Worm (Caenorhabditis elegans) whole organism, L3 larva: ENCODE data around the gene C25F9.4.

Experiments used
- R02D3.7 ChIP-seq: fragments of 150-350 bp; optimal IDR thresholded peaks from 2 replicates; lab custom pipeline; 2014; ENCODE audit warnings: missing biosample characterization, missing genetic modification characterization
- ZK546.5 ChIP-seq: sonication (generic microtip); optimal IDR thresholded peaks from 2 replicates; lab custom pipeline; 2017; ENCODE audit warnings: missing biosample characterization, missing genetic modification characterization
- aly-2 ChIP-seq: fragments of 150-350 bp; optimal IDR thresholded peaks from 2 replicates; lab custom pipeline; 2014; ENCODE audit warnings: missing biosample characterization, missing genetic modification characterization
- ceh-16 ChIP-seq: sonication (generic microtip); optimal IDR thresholded peaks from 2 replicates; lab custom pipeline; 2017; ENCODE audit warnings: missing biosample characterization, missing genetic modification characterization
- ceh-9 ChIP-seq: sonication (generic microtip); optimal IDR thresholded peaks from 2 replicates; lab custom pipeline; 2018; ENCODE audit warnings: missing biosample characterization, missing genetic modification characterization
- daf-12 ChIP-seq: fragments of 150-350 bp; optimal IDR thresholded peaks from 2 replicates; lab custom pipeline; 2014; ENCODE audit warnings: missing biosample characterization, missing genetic modification reagents, missing genetic modification characterization
- egl-27 ChIP-seq: sonication (generic microtip); optimal IDR thresholded peaks from 4 replicates; lab custom pipeline; 2017; ENCODE audit warnings: missing biosample characterization, missing genetic modification reagents, missing genetic modification characterization
- elt-1 ChIP-seq: fragments of 150-350 bp; optimal IDR thresholded peaks from 2 replicates; lab custom pipeline; 2014; ENCODE audit warnings: missing biosample characterization, missing genetic modification characterization
- elt-2 ChIP-seq: sonication (generic microtip); optimal IDR thresholded peaks from 2 replicates; lab custom pipeline; 2016; ENCODE audit warnings: missing genetic modification reagents, mild to moderate bottlenecking, missing genetic modification characterization, missing compliant biosample characterization
- eor-1 ChIP-seq, 2 experiments: fragments of 150-350 bp; optimal IDR thresholded peaks; 2 replicates each; lab custom pipeline; 2014 to 2018; ENCODE audit warnings: missing biosample characterization in 2 of 2, missing genetic modification characterization in 2 of 2
- fos-1 ChIP-seq: fragments of 150-350 bp; optimal IDR thresholded peaks from 2 replicates; lab custom pipeline; 2014; ENCODE audit warnings: missing biosample characterization, missing genetic modification characterization
- jun-1 ChIP-seq: fragments of 150-350 bp; optimal IDR thresholded peaks from 2 replicates; lab custom pipeline; 2014; ENCODE audit warnings: missing biosample characterization, missing genetic modification reagents, missing genetic modification characterization
- lin-15B ChIP-seq: fragments of 150-350 bp; optimal IDR thresholded peaks from 2 replicates; lab custom pipeline; 2014; ENCODE audit warnings: missing biosample characterization, missing genetic modification characterization
- lin-39 ChIP-seq: fragments of 150-350 bp; optimal IDR thresholded peaks from 2 replicates; lab custom pipeline; 2018; ENCODE audit warnings: missing biosample characterization, missing genetic modification reagents, missing genetic modification characterization
- lsy-12 ChIP-seq: sonication (generic microtip); optimal IDR thresholded peaks from 2 replicates; lab custom pipeline; 2016; ENCODE audit warnings: mild to moderate bottlenecking, missing genetic modification characterization, missing compliant biosample characterization
- mdl-1 ChIP-seq: fragments of 150-350 bp; optimal IDR thresholded peaks from 2 replicates; lab custom pipeline; 2014; ENCODE audit warnings: missing biosample characterization, missing genetic modification characterization
- nhr-11 ChIP-seq: fragments of 150-350 bp; optimal IDR thresholded peaks from 2 replicates; lab custom pipeline; 2014; ENCODE audit warnings: missing biosample characterization, missing genetic modification characterization
- nhr-12 ChIP-seq: fragments of 150-350 bp; optimal IDR thresholded peaks from 2 replicates; lab custom pipeline; 2014; ENCODE audit warnings: missing biosample characterization, missing genetic modification characterization
- nhr-237 ChIP-seq: fragments of 150-350 bp; optimal IDR thresholded peaks from 2 replicates; lab custom pipeline; 2014; ENCODE audit warnings: missing biosample characterization, missing genetic modification characterization
- nhr-28 ChIP-seq: fragments of 150-350 bp; optimal IDR thresholded peaks from 2 replicates; lab custom pipeline; 2014; ENCODE audit warnings: missing biosample characterization, missing genetic modification characterization
- nhr-43 ChIP-seq: sonication (generic microtip); optimal IDR thresholded peaks from 2 replicates; lab custom pipeline; 2016; ENCODE audit warnings: mild to moderate bottlenecking, missing genetic modification characterization, missing compliant biosample characterization; ENCODE audit not compliant: poor library complexity, severe bottlenecking
- nhr-67 ChIP-seq: fragments of 150-350 bp; optimal IDR thresholded peaks from 2 replicates; lab custom pipeline; 2014; ENCODE audit warnings: missing biosample characterization, missing genetic modification characterization
- nhr-77 ChIP-seq: fragments of 150-350 bp; optimal IDR thresholded peaks from 2 replicates; lab custom pipeline; 2014; ENCODE audit warnings: missing biosample characterization, missing genetic modification characterization
- pha-4 ChIP-seq: fragments of 150-350 bp; optimal IDR thresholded peaks from 2 replicates; lab custom pipeline; 2014; ENCODE audit warnings: missing biosample characterization, missing genetic modification reagents, missing genetic modification characterization
- pqm-1 ChIP-seq: fragments of 150-350 bp; optimal IDR thresholded peaks from 2 replicates; lab custom pipeline; 2017; ENCODE audit warnings: missing biosample characterization, missing genetic modification characterization, inconsistent platforms
- skn-1 ChIP-seq: fragments of 150-350 bp; optimal IDR thresholded peaks from 2 replicates; lab custom pipeline; 2014; ENCODE audit warnings: missing biosample characterization, missing genetic modification characterization
- snpc-4 ChIP-seq: fragments of 150-350 bp; optimal IDR thresholded peaks from 2 replicates; lab custom pipeline; 2014; ENCODE audit warnings: missing biosample characterization, missing genetic modification characterization
- unc-39 ChIP-seq: sonication (generic microtip); optimal IDR thresholded peaks from 4 replicates; lab custom pipeline; 2017; ENCODE audit warnings: missing biosample characterization, missing genetic modification characterization
- unc-62 ChIP-seq: fragments of 150-350 bp; sonication (generic microtip); optimal IDR thresholded peaks from 4 replicates; lab custom pipeline; 2014; ENCODE audit warnings: missing biosample characterization, missing genetic modification reagents, missing genetic modification characterization
- zag-1 ChIP-seq: fragments of 150-350 bp; optimal IDR thresholded peaks from 2 replicates; lab custom pipeline; 2014; ENCODE audit warnings: missing biosample characterization, missing genetic modification characterization
- ztf-4 ChIP-seq: fragments of 150-350 bp; optimal IDR thresholded peaks from 2 replicates; lab custom pipeline; 2014; ENCODE audit warnings: missing biosample characterization, missing genetic modification characterization

The C25F9.4 gene

ce11 chrV:19401429-19401828 is 14.9 kb downstream of the C25F9.4 start:
- TF ChIP-seq pha-4 (tag; lab: Kevin White, UChicago) (peak; percentile 27), pqm-1 (peak; percentile 53), elt-2 (tag; lab: Kevin White, UChicago) (peak; percentile 52), jun-1 (tag; lab: Kevin White, UChicago) (no peak)

- TF ChIP-seq ZK546.5 (tag; lab: Kevin White, UChicago) (no peak), ztf-4 (tag; lab: Kevin White, UChicago) (no peak), lin-39 (tag; lab: Kevin White, UChicago) (no peak), pha-4 (tag; lab: Kevin White, UChicago) (no peak), R02D3.7 (no peak), nhr-12 (tag; lab: Kevin White, UChicago) (no peak), lin-15B (no peak), daf-12 (no peak), fos-1 (no peak)
Measured at ce11 chrV:19400619-19401018, 15.8 kb downstream of the C25F9.4 start, which contains the start of gene srw-86. TSS of gene srw-86 (minus strand) at chrV:19400719.

- TF ChIP-seq elt-2 (tag; lab: Kevin White, UChicago), result peak; percentile 4
Measured at ce11 chrV:19399282-19399681, 17.1 kb downstream of the C25F9.4 start.

- TF ChIP-seq unc-62 (GFP tag; lab: Kevin White, UChicago), result no peak
- TF ChIP-seq elt-2 (tag; lab: Kevin White, UChicago), result no peak
- TF ChIP-seq, all 47 proteins: peak for 0
Measured at ce11 chrV:19398882-19399281, 17.5 kb downstream of the C25F9.4 start, which contains the start of gene C25F9.13. TSS of gene C25F9.13 (minus strand) at chrV:19398982.

- TF ChIP-seq nhr-43 (tag; lab: Kevin White, UChicago) (no peak), nhr-67 (tag; lab: Kevin White, UChicago) (no peak), nhr-28 (tag; lab: Kevin White, UChicago) (no peak), ceh-16 (tag; lab: Kevin White, UChicago) (no peak), R02D3.7 (no peak), ceh-9 (tag; lab: Kevin White, UChicago) (no peak), jun-1 (tag; lab: Kevin White, UChicago) (no peak), aly-2 (tag; lab: Kevin White, UChicago) (no peak)
- TF ChIP-seq, all 47 proteins: peak for 0
Measured at ce11 chrV:19398396-19398795, 18.0 kb downstream of the C25F9.4 start.

ce11 chrV:19396576-19397313 is 19.6 kb downstream of the C25F9.4 start:
- no peak for TF ChIP-seq elt-1 (tag; lab: Kevin White, UChicago)
- no peak for TF ChIP-seq eor-1 (tag; optimal IDR thresholded peaks at IDR 0.05; lab: Kevin White, UChicago)
- TF ChIP-seq ztf-4 (tag; lab: Kevin White, UChicago), result no peak
- TF ChIP-seq skn-1 (tag; lab: Kevin White, UChicago), result no peak
- no peak for TF ChIP-seq snpc-4 (tag; lab: Kevin White, UChicago)
- no peak for TF ChIP-seq mdl-1 (tag; lab: Kevin White, UChicago)
- no peak for TF ChIP-seq unc-39
- TF ChIP-seq ZK546.5 (tag; lab: Kevin White, UChicago), result no peak
- no peak for TF ChIP-seq nhr-11
- TF ChIP-seq R02D3.7, result no peak
- no peak for TF ChIP-seq ceh-9 (tag; lab: Kevin White, UChicago)
- no peak for TF ChIP-seq lsy-12 (tag; lab: Kevin White, UChicago)
- no peak for TF ChIP-seq egl-27
- no peak for TF ChIP-seq nhr-12 (tag; lab: Kevin White, UChicago)
- TF ChIP-seq nhr-237 (tag; lab: Kevin White, UChicago), result no peak
- no peak for TF ChIP-seq nhr-77 (tag; lab: Kevin White, UChicago)
- no peak for TF ChIP-seq zag-1 (tag; lab: Kevin White, UChicago)
